Worm (Caenorhabditis elegans): ENCODE measurements around the gene W02A2.8.
A peak's percentile ranks its signal among the peaks of the same experiment; 100 is the strongest.

W02A2.8 gene

ce11 chrIV:13394686-13395085 lies 36.3 kb upstream of the W02A2.8 start:
- TF ChIP-seq blmp-1 (tag; optimal IDR thresholded peaks at IDR 0.05) (peak; percentile 47), grh-1 (GFP tag; IDR thresholded peaks at IDR 0.05) (peak; percentile 15; the same call in 1 of the 2 replicates), sup-37 (GFP tag; optimal IDR thresholded peaks at IDR 0.05) (no peak), ztf-11 (tag; optimal IDR thresholded peaks at IDR 0.05) (no peak)

- no peak for TF ChIP-seq swsn-7 (tag; optimal IDR thresholded peaks at IDR 0.05)
- no peak for TF ChIP-seq unc-62 (GFP tag; optimal IDR thresholded peaks at IDR 0.05)
- no peak for TF ChIP-seq mab-9 (GFP tag; IDR thresholded peaks at IDR 0.05)
- peak; percentile 23 for TF ChIP-seq pag-3 (tag; optimal IDR thresholded peaks at IDR 0.05; ENCODE audit: borderline replicate concordance, insufficient read depth)
- TF ChIP-seq ama-1 (optimal IDR thresholded peaks at IDR 0.05), result no peak
- no peak for TF ChIP-seq irx-1 (tag; optimal IDR thresholded peaks at IDR 0.05)
- no peak for TF ChIP-seq nhr-11 (tag; optimal IDR thresholded peaks at IDR 0.05)
- no peak for TF ChIP-seq vab-15 (tag; optimal IDR thresholded peaks at IDR 0.05)
- TF ChIP-seq grh-1 (GFP tag; IDR thresholded peaks at IDR 0.05), result no peak
- peak in 3 of 6 experiments; percentile 6 to 82 (median 61) for TF ChIP-seq elt-3 (tag; optimal IDR thresholded peaks at IDR 0.05)
- TF ChIP-seq lir-3 (tag; optimal IDR thresholded peaks at IDR 0.05; ENCODE audit: poor library complexity), result no peak
- no peak for TF ChIP-seq fos-1 (tag; optimal IDR thresholded peaks at IDR 0.05)
- no peak for TF ChIP-seq unc-130 (tag; optimal IDR thresholded peaks at IDR 0.05)
- TF ChIP-seq fkh-4 (tag; optimal IDR thresholded peaks at IDR 0.05; ENCODE audit: borderline replicate concordance), result no peak
- no peak for TF ChIP-seq ceh-63 (GFP tag; optimal IDR thresholded peaks at IDR 0.05)
- TF ChIP-seq zip-4 (GFP tag; optimal IDR thresholded peaks at IDR 0.05), result no peak
- TF ChIP-seq fkh-10 (GFP tag; optimal IDR thresholded peaks at IDR 0.05), result no peak
- TF ChIP-seq mep-1 (tag; optimal IDR thresholded peaks at IDR 0.05), result peak; percentile 5
- no peak for TF ChIP-seq hpl-2 (GFP tag; optimal IDR thresholded peaks at IDR 0.05)
- TF ChIP-seq hlh-17 (GFP tag; optimal IDR thresholded peaks at IDR 0.05; ENCODE audit: borderline replicate concordance), result no peak
- TF ChIP-seq isw-1 (GFP tag; IDR thresholded peaks at IDR 0.05), result no peak
- TF ChIP-seq unc-86 (tag; optimal IDR thresholded peaks at IDR 0.05), result no peak
- no peak for TF ChIP-seq egl-27 (tag; optimal IDR thresholded peaks at IDR 0.05)
- TF ChIP-seq ces-1 (GFP tag; optimal IDR thresholded peaks at IDR 0.05), result no peak
- no peak for TF ChIP-seq jun-1 (tag; optimal IDR thresholded peaks at IDR 0.05)
- TF ChIP-seq ceh-90 (tag; optimal IDR thresholded peaks at IDR 0.05), result no peak
- TF ChIP-seq pax-3 (tag; optimal IDR thresholded peaks at IDR 0.05), result no peak
- no peak for TF ChIP-seq zag-1 (tag; optimal IDR thresholded peaks at IDR 0.05)
- peak; percentile 84 for TF ChIP-seq nhr-71 (tag; optimal IDR thresholded peaks at IDR 0.05)
- peak in 1 of 2 experiments; percentile 26 for TF ChIP-seq mdl-1 (tag; optimal IDR thresholded peaks at IDR 0.05)
- TF ChIP-seq alr-1 (tag; optimal IDR thresholded peaks at IDR 0.05; ENCODE audit: borderline replicate concordance), result no peak
- TF ChIP-seq lin-13 (GFP tag; optimal IDR thresholded peaks at IDR 0.05), result no peak
- no peak for TF ChIP-seq nhr-77 (tag; optimal IDR thresholded peaks at IDR 0.05)
- no peak for TF ChIP-seq efl-3 (GFP tag; optimal IDR thresholded peaks at IDR 0.05)
- no peak for TF ChIP-seq nhr-237 (tag; optimal IDR thresholded peaks at IDR 0.05)
- no peak for TF ChIP-seq mef-2 (tag; optimal IDR thresholded peaks at IDR 0.05)
- no peak for TF ChIP-seq pqm-1 (tag; optimal IDR thresholded peaks at IDR 0.05)
- no peak for TF ChIP-seq dpl-1 (GFP tag; optimal IDR thresholded peaks at IDR 0.05)
- TF ChIP-seq skn-1 (tag; optimal IDR thresholded peaks at IDR 0.05), result no peak
- TF ChIP-seq ztf-11 (tag; optimal IDR thresholded peaks at IDR 0.05), result no peak
- TF ChIP-seq rnt-1 (tag; optimal IDR thresholded peaks at IDR 0.05), result no peak
- peak; percentile 24 to 44 for TF ChIP-seq lsy-2 (tag; optimal IDR thresholded peaks at IDR 0.05)
- no peak for TF ChIP-seq snpc-4 (tag; optimal IDR thresholded peaks at IDR 0.05)
- TF ChIP-seq efl-1 (optimal IDR thresholded peaks at IDR 0.05), result no peak
- peak in 1 of 2 experiments; percentile 84 for TF ChIP-seq efl-1 (GFP tag; optimal IDR thresholded peaks at IDR 0.05 in 1 of 2)
- no peak for TF ChIP-seq ets-5 (GFP tag; IDR thresholded peaks at IDR 0.05)
- peak; percentile 89 for TF ChIP-seq nhr-85 (tag)
- TF ChIP-seq F16B12.6 (tag; optimal IDR thresholded peaks at IDR 0.05), result no peak
- no peak for TF ChIP-seq unc-30 (tag; optimal IDR thresholded peaks at IDR 0.05)
Observed at ce11 chrIV:13393246-13393716, 34.9 kb upstream of the W02A2.8 start.

Measured in whole organism, L1 larva.